Worm (Caenorhabditis elegans) whole organism, early embryonic: ENCODE results near the gene R09E10.2.

Experiments
- F13C5.2 ChIP-seq: sonication (generic microtip); optimal IDR thresholded peaks from 2 replicates; lab custom pipeline; 2017; ENCODE audit warnings: mild to moderate bottlenecking, missing genetic modification characterization, inconsistent platforms, missing compliant biosample characterization
- aly-1 ChIP-seq: sonication (generic microtip); optimal IDR thresholded peaks from 2 replicates; lab custom pipeline; 2016; ENCODE audit warnings: missing genetic modification characterization, missing compliant biosample characterization
- ama-1 ChIP-seq: fragments of 150-350 bp; optimal IDR thresholded peaks from 2 replicates; lab custom pipeline; 2014
- ceh-13 ChIP-seq: fragments of 200-800 bp; sonication (Bioruptor generic); optimal IDR thresholded peaks from 2 replicates; lab custom pipeline; 2018; ENCODE audit warnings: mild to moderate bottlenecking, missing genetic modification characterization, missing compliant biosample characterization
- ceh-36 ChIP-seq: sonication (generic microtip); optimal IDR thresholded peaks from 2 replicates; lab custom pipeline; 2016; ENCODE audit warnings: missing genetic modification characterization, inconsistent platforms, missing compliant biosample characterization
- ets-7 ChIP-seq: sonication (generic microtip); optimal IDR thresholded peaks from 2 replicates; lab custom pipeline; 2016; ENCODE audit warnings: missing genotype, missing genetic modification characterization, missing compliant biosample characterization
- flt-1 ChIP-seq: fragments of 200-800 bp; sonication (Bioruptor generic); IDR thresholded peaks from 2 replicates; pipeline ENCODE4 v1.3.6; 2022; ENCODE audit warnings: missing genetic modification characterization, missing compliant biosample characterization
- hmbx-1 ChIP-seq: sonication (generic microtip); optimal IDR thresholded peaks from 2 replicates; lab custom pipeline; 2016; ENCODE audit warnings: mild to moderate bottlenecking, missing genetic modification characterization, missing compliant biosample characterization
- hnd-1 ChIP-seq: sonication (generic microtip); optimal IDR thresholded peaks from 2 replicates; lab custom pipeline; 2016; ENCODE audit warnings: missing genetic modification characterization, missing compliant biosample characterization
- pes-1 ChIP-seq: fragments of 200-800 bp; sonication (Bioruptor generic); IDR thresholded peaks from 2 replicates; pipeline ENCODE4 v1.3.6; 2022; ENCODE audit warnings: missing genetic modification reagents, missing genetic modification characterization, missing compliant biosample characterization
- scrt-1 ChIP-seq: fragments of 200-800 bp; sonication (Bioruptor generic); IDR thresholded peaks from 2 replicates; pipeline ENCODE4 v1.3.6; 2022; ENCODE audit warnings: missing genetic modification characterization, missing compliant biosample characterization
- sea-1 ChIP-seq: fragments of 200-800 bp; sonication (Bioruptor generic); conservative IDR thresholded peaks from 2 replicates; pipeline ENCODE4 v1.3.6; 2022; ENCODE audit warnings: missing genetic modification characterization, missing compliant biosample characterization
- tbx-11 ChIP-seq: fragments of 200-800 bp; sonication (Bioruptor generic); IDR thresholded peaks from 2 replicates; pipeline ENCODE4 v1.3.6; 2022; ENCODE audit warnings: missing genetic modification characterization, missing compliant biosample characterization
- tbx-37 ChIP-seq: fragments of 200-800 bp; sonication (Bioruptor generic); conservative IDR thresholded peaks from 2 replicates; pipeline ENCODE4 v1.3.6; 2022; ENCODE audit warnings: missing genetic modification reagents, missing genetic modification characterization, missing compliant biosample characterization
- tra-4 ChIP-seq: sonication (generic microtip); optimal IDR thresholded peaks from 2 replicates; lab custom pipeline; 2017; ENCODE audit warnings: missing genetic modification characterization, missing compliant biosample characterization

R09E10.2 gene

DNA sequence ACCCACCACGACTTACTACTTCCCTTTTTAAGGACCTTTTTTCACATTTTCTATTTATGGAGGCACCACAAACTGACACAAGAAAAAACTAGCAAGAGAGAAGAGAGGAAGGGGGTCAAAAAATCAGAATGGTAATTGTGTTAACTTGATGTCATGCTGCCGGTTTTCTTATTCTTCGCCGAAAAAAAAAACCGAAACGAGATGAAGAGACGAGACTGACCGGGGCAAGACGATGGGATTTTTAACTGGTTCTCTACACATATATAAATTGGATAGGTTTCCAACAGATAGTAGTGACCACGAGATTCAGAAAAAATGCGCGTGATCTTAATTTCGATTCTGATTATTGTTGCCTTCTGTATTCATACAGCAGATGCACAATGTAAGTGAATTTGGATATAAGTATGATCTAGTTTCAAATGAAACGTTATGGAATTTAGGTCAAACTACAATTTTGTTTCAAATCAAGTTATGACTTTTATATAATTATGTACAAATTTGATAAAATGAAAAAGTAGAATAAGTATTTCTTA lies 44.3 kb downstream of the R09E10.2 start, which contains the start of gene Y43C5A.3:
Gene Y43C5A.3 (plus strand): TSS at position 256 of the 533 bp plus-strand sequence.
- TF ChIP-seq hmbx-1 (tag; lab: Kevin White, UChicago) (no peak), pes-1 (no peak), aly-1 (no peak), F13C5.2 (tag; lab: Kevin White, UChicago) (no peak), ama-1 (lab: Kevin White, UChicago) (no peak), hnd-1 (tag; lab: Kevin White, UChicago) (no peak), ets-7 (no peak), tbx-37 (GFP tag; lab: Robert Waterston, UW) (no peak), ceh-13 (no peak)

DNA sequence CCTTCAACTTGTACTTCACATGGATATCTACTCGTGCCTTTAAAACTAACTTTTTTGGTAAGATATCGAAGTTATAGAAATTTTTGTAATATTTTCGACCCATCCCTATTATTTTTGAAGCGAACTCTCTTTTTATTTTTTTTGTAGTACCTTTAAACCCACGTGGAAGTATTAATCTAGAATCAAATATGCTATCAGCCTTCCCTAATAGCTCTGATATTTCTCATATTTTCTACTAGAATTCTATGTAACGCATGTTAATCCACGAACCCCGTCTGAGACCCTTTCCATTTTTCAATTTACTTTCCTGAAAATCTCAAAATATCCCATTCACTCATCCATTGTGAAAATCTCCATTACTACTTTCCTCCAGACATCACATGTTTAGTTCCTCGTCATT lies 44.7 kb downstream of the R09E10.2 start:
- TF ChIP-seq tbx-11 (no peak), ceh-36 (no peak), ceh-13 (no peak), sea-1 (GFP tag; lab: Robert Waterston, UW) (no peak), flt-1 (GFP tag; lab: Robert Waterston, UW) (no peak), scrt-1 (GFP tag; lab: Robert Waterston, UW) (no peak), pes-1 (no peak), tra-4 (tag; lab: Kevin White, UChicago) (no peak), hmbx-1 (tag; lab: Kevin White, UChicago) (no peak), ama-1 (lab: Kevin White, UChicago) (no peak), aly-1 (no peak)

DNA sequence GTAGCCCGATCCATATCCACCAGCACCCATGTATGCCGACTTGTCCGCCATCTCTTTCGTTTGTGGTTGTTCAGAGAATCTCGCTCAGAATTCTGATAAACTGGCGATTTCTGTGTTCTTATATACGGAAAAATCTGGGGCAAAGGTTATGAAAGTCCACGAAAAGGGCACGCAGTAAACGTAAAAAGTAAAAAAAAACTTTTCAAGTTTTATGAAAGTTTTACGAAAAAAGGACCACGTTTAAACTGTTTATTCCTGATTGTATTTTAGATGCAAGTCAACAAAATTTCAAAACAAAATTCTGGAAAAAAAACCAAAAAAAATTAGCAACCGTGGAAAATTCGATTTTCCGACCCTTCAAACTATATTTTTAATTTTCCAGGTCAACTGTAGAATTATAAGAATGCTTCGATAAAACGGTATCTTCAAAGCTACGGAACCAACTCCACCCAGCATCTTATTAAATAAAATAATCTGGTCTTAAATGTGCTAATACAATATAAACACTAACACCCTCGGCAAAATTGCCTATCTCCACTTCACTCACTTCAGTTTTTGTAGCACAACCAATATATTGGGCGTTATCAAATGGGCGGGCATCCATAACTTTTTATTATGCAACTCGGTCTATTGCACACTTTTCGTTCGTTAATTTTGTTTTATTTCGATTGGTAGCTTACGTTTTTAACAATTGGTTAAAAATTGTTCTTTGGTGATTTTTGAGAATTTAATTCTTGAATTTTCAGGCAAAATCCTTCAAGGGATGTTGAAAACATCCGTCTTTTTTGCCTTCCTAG lies 48.8 kb downstream of the R09E10.2 start, which contains the start of the genes nspd-7 and Y43C5A.2:
Gene nspd-7 (minus strand): TSS at position 51 of the 797 bp plus-strand sequence.
Gene Y43C5A.2 (plus strand): TSS at position 747 of the 797 bp plus-strand sequence.
- no peak for TF ChIP-seq sea-1 (GFP tag; lab: Robert Waterston, UW)
- no peak for TF ChIP-seq aly-1
- no peak for TF ChIP-seq tbx-11
